Fruit fly (Drosophila melanogaster) whole organism, adult: ENCODE data around the gene CG42870.

Experiments
- CG11617 ChIP-seq: fragments of 200-800 bp; sonication (Bioruptor generic); optimal IDR thresholded peaks from 2 replicates; lab custom pipeline; 2017; ENCODE audit warnings: mild to moderate bottlenecking, missing biosample characterization, missing genetic modification reagents, missing genetic modification characterization
- CG12768 ChIP-seq: fragments of 200-800 bp; sonication (Bioruptor generic); optimal IDR thresholded peaks from 2 replicates; lab custom pipeline; 2017; ENCODE audit warnings: missing biosample characterization, missing genetic modification characterization, mild to moderate bottlenecking, moderate library complexity, missing genetic modification reagents
- CG33017 ChIP-seq: fragments of 200-800 bp; sonication (Bioruptor generic); optimal IDR thresholded peaks from 2 replicates; lab custom pipeline; 2018; ENCODE audit warnings: missing biosample characterization, mild to moderate bottlenecking, missing genetic modification characterization, moderate library complexity
- Clk ChIP-seq: fragments of 200-800 bp; sonication (Bioruptor generic); optimal IDR thresholded peaks from 2 replicates; lab custom pipeline; 2017; ENCODE audit warnings: missing biosample characterization, missing genetic modification characterization
- kay ChIP-seq: fragments of 200-800 bp; sonication (Bioruptor generic); peaks from one replicate; lab custom pipeline; 2016; ENCODE audit warnings: missing biosample characterization, missing genetic modification characterization, borderline replicate concordance

DNA sequence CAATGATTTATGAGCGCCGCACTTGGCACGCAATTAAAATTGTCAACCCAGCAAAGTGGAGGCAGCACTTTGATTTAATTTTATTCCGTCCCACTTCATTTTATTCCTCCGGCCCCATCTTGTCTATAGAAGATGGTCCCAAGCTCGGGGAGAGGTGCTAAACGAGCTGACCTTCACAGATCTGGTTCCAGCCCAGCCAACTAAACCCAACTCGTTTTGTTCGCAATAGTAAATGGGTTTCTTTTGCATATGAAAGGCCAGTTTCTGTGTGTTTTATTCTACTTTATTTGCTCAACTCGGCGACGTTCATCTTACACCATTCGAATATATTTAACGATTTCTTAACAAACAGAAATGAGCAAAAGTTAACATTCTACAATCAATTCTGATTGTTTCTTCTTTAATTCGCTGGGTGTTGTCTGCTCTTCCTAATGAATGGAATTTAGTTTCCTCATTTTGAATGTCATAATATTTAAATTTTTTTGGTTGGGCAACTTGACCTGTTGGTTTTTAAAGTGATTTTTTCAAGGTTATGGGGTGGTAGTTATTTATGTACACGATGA lies 44.0 kb downstream of the CG42870 start:
- TF ChIP-seq CG33017 (no peak), CG12768 (GFP tag; lab: Kevin White, UChicago) (no peak), kay (GFP tag; lab: Kevin White, UChicago) (no peak), CG11617 (GFP tag; lab: Kevin White, UChicago) (no peak), Clk (GFP tag; lab: Kevin White, UChicago) (no peak)
